Worm (Caenorhabditis elegans) whole organism, midembryonic: ENCODE measurements around the gene fbxc-52.

Experiments
- cog-1 ChIP-seq: sonication (generic microtip); optimal IDR thresholded peaks from 2 replicates; lab custom pipeline; 2016; ENCODE audit warnings: missing genetic modification characterization, missing compliant biosample characterization
- flt-1 ChIP-seq: fragments of 200-800 bp; sonication (Bioruptor generic); IDR thresholded peaks from 2 replicates; pipeline ENCODE4 v1.3.6; 2022; ENCODE audit warnings: missing genetic modification characterization, missing compliant biosample characterization
- med-1 ChIP-seq: sonication (generic microtip); optimal IDR thresholded peaks from 2 replicates; lab custom pipeline; 2017; ENCODE audit warnings: missing genetic modification characterization, mild to moderate bottlenecking, missing compliant biosample characterization, antibody characterized with exemption, missing genetic modification reagents; ENCODE audit not compliant: insufficient read depth
- ref-1 ChIP-seq: fragments of 200-800 bp; sonication (Bioruptor generic); conservative IDR thresholded peaks from 2 replicates; pipeline ENCODE4 v1.3.6; 2022; ENCODE audit warnings: missing genetic modification reagents, missing genetic modification characterization, missing compliant biosample characterization
- ztf-29 ChIP-seq: fragments of 200-800 bp; sonication (Bioruptor generic); IDR thresholded peaks from 2 replicates; pipeline ENCODE4 v1.3.6; 2022; ENCODE audit warnings: missing genetic modification reagents, missing genetic modification characterization, missing compliant biosample characterization

DNA sequence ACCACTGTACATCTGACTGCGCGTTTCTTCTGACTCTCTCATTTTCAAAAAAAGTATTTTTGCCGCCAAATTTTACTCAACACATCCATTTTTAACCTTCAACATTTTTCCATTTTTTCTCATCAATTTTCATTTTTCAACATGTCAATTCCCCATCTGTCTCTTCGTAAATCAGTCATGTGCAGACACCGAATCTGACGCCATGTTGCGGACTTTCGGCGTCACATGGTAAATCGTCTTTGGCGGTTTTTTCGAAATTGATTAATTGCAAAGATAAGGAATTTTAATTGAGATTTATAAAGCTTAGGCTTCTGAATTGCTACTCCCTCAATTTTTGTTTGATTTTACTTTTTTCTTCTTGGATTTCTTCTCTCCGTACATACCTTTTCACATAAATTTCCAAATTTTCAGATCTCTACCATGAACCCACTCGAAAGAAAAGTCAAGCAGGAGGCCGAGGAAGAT, 34.3 kb upstream of the fbxc-52 start, which contains the start of gene F19B10.1:
- no peak for TF ChIP-seq flt-1 (GFP tag; lab: Robert Waterston, UW)
- no peak for TF ChIP-seq cog-1 (tag; lab: Kevin White, UChicago)
- no peak for TF ChIP-seq med-1
- TF ChIP-seq ref-1 (GFP tag; lab: Robert Waterston, UW), result no peak
- TF ChIP-seq ztf-29, result no peak
